Worm (Caenorhabditis elegans): ENCODE results near the gene try-12.
A peak's percentile ranks its signal among the peaks of the same experiment; 100 is the strongest.
"Not testable (repeated sequence)": the region's sequence is repeated elsewhere in the genome, so short reads cannot be mapped to it uniquely, and the experiment has no call there.

The try-12 gene

ce11 chrV:7437985-7438384 is 11.2 kb upstream of the try-12 start, which contains the start of gene F25E5.16:
Gene F25E5.16 (plus strand): TSS chrV:7438285.
- TF ChIP-seq nhr-76 (tag; optimal IDR thresholded peaks at IDR 0.05) (no peak), lin-15B (tag; optimal IDR thresholded peaks at IDR 0.05) (no peak), efl-1 (optimal IDR thresholded peaks at IDR 0.05) (no peak), efl-1 (GFP tag; optimal IDR thresholded peaks at IDR 0.05 in 1 of 2) (peak in 1 of 2 experiments; percentile 58)

ce11 chrV:7439807-7440206 is 9.3 kb upstream of the try-12 start, which contains the start of gene try-13:
Gene try-13 (plus strand): TSS chrV:7440107.
- TF ChIP-seq ztf-11 (tag; optimal IDR thresholded peaks at IDR 0.05): no peak
- no peak for TF ChIP-seq mdl-1 (tag; optimal IDR thresholded peaks at IDR 0.05)
- TF ChIP-seq efl-1 (optimal IDR thresholded peaks at IDR 0.05): no peak
- TF ChIP-seq efl-1 (GFP tag; optimal IDR thresholded peaks at IDR 0.05 in 1 of 2): peak in 1 of 2 experiments; percentile 36

- TF ChIP-seq unc-98 (GFP tag; IDR thresholded peaks at IDR 0.05) (peak; percentile 53; the same call in 1 of the 2 replicates), mab-9 (GFP tag; IDR thresholded peaks at IDR 0.05) (peak; percentile 75), ets-5 (GFP tag; IDR thresholded peaks at IDR 0.05) (0 out of 2 replicates have a peak, but pooled peaks have one; percentile 52)
These were observed 5.7 kb upstream of the try-12 start for ce11 chrV:7443480-7443879.

- TF ChIP-seq fkh-4 (tag; optimal IDR thresholded peaks at IDR 0.05; ENCODE audit: borderline replicate concordance); pag-3 (tag; optimal IDR thresholded peaks at IDR 0.05; ENCODE audit: borderline replicate concordance, insufficient read depth); snpc-4 (tag; optimal IDR thresholded peaks at IDR 0.05): not testable (repeated sequence)
These were observed 4.8 kb upstream of the try-12 start, which contains the start of gene nhr-141 for ce11 chrV:7444331-7444730. Gene nhr-141 (plus strand): TSS chrV:7444661.

- TF ChIP-seq aly-2 (tag; optimal IDR thresholded peaks at IDR 0.05) (no peak), nhr-90 (tag; optimal IDR thresholded peaks at IDR 0.05; ENCODE audit: poor library complexity) (no peak), ama-1 (optimal IDR thresholded peaks at IDR 0.05) (no peak), pag-3 (tag; optimal IDR thresholded peaks at IDR 0.05; ENCODE audit: borderline replicate concordance, insufficient read depth) (no peak), blmp-1 (tag; optimal IDR thresholded peaks at IDR 0.05) (peak; percentile 17), nhr-71 (tag; optimal IDR thresholded peaks at IDR 0.05) (no peak), sptf-1 (tag; optimal IDR thresholded peaks at IDR 0.05) (no peak)
These were observed 2.2 kb upstream of the try-12 start, which contains the start of gene F25E5.5 for ce11 chrV:7446965-7447364. Gene F25E5.5 (plus strand): TSS chrV:7447265.

ce11 chrV:7451421-7451820 is 2.3 kb downstream of the try-12 start, which contains the start of gene try-11:
Gene try-11 (plus strand): TSS chrV:7451721.
- TF ChIP-seq efl-1 (optimal IDR thresholded peaks at IDR 0.05): no peak
- TF ChIP-seq efl-1 (GFP tag; optimal IDR thresholded peaks at IDR 0.05 in 1 of 2): peak in 1 of 2 experiments; percentile 24
- no peak for TF ChIP-seq zip-4 (GFP tag; optimal IDR thresholded peaks at IDR 0.05)
- TF ChIP-seq nhr-90 (tag; optimal IDR thresholded peaks at IDR 0.05; ENCODE audit: poor library complexity): no peak
- no peak for TF ChIP-seq rnt-1 (tag; optimal IDR thresholded peaks at IDR 0.05)

- TF ChIP-seq nhr-20 (tag; optimal IDR thresholded peaks at IDR 0.05) (no peak), nhr-237 (tag; optimal IDR thresholded peaks at IDR 0.05) (no peak), dpl-1 (GFP tag; optimal IDR thresholded peaks at IDR 0.05) (no peak), hpl-2 (GFP tag; optimal IDR thresholded peaks at IDR 0.05) (no peak), zip-4 (GFP tag; optimal IDR thresholded peaks at IDR 0.05) (no peak), mdl-1 (tag; optimal IDR thresholded peaks at IDR 0.05) (no peak), elt-3 (tag; optimal IDR thresholded peaks at IDR 0.05) (no peak), lsy-2 (tag; optimal IDR thresholded peaks at IDR 0.05) (no peak), pag-3 (tag; optimal IDR thresholded peaks at IDR 0.05; ENCODE audit: borderline replicate concordance, insufficient read depth) (no peak), sox-4 (tag; optimal IDR thresholded peaks at IDR 0.05) (no peak), unc-86 (tag; optimal IDR thresholded peaks at IDR 0.05) (no peak), irx-1 (tag; optimal IDR thresholded peaks at IDR 0.05) (no peak), ets-5 (GFP tag; IDR thresholded peaks at IDR 0.05) (no peak), nhr-90 (tag; optimal IDR thresholded peaks at IDR 0.05; ENCODE audit: poor library complexity) (no peak), ceh-63 (GFP tag; optimal IDR thresholded peaks at IDR 0.05) (no peak), ceh-82 (tag; optimal IDR thresholded peaks at IDR 0.05) (no peak), swsn-7 (tag; optimal IDR thresholded peaks at IDR 0.05) (no peak)
These were observed 5.1 kb downstream of the try-12 start, which contains the start of gene try-8 for ce11 chrV:7454236-7454635. Gene try-8 (minus strand): TSS chrV:7454336.
